Fruit fly (Drosophila melanogaster): ENCODE measurements around the gene Pcmt.

DNA sequence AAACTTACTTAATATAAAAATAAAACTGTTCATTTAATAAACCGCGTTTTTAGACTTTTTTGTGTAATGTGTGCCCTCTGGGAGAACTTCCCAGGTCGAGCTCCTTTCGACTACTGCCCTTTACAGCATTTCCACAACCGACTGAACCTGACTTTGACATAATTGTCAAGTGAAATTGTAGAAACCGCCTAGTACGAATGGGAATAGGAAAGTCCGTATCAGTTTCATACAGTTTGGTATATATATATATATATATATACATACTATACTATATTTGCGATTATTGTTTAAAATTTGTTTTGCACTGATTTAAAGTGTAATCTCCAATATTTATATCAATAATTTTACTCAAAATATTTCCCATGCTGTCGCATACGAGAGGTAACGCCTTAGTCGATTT lies 3.0 kb downstream of the Pcmt start, which contains the start of gene mia:
- TF ChIP-seq pan (optimal IDR thresholded peaks at IDR 0.05) (no peak), EcR (GFP tag; optimal IDR thresholded peaks at IDR 0.05) (no peak), psq (optimal IDR thresholded peaks at IDR 0.05) (no peak), usp (GFP tag; optimal IDR thresholded peaks at IDR 0.05) (no peak), CG8478 (optimal IDR thresholded peaks at IDR 0.05) (no peak)
